Worm (Caenorhabditis elegans) whole organism, young adult: ENCODE results near the gene F42C5.3.
"Not testable (repeated sequence)": the region's sequence is repeated elsewhere in the genome, so short reads cannot be mapped to it uniquely, and the experiment has no call there.

Experiments used
- B0019.2 ChIP-seq: fragments of 200-800 bp; sonication (Bioruptor generic); conservative IDR thresholded peaks from 2 replicates; pipeline ENCODE4 v1.3.6; 2022; ENCODE audit warnings: missing genetic modification reagents, missing genetic modification characterization, missing compliant biosample characterization
- B0035.1 ChIP-seq: sonication (generic microtip); optimal IDR thresholded peaks from 2 replicates; lab custom pipeline; 2016; ENCODE audit warnings: missing genetic modification characterization, mild to moderate bottlenecking, missing compliant biosample characterization, missing genotype, missing genetic modification reagents
- B0261.1 ChIP-seq: sonication (generic microtip); optimal IDR thresholded peaks from 2 replicates; lab custom pipeline; 2016; ENCODE audit warnings: mild to moderate bottlenecking, missing genetic modification characterization, moderate library complexity, missing compliant biosample characterization
- B0336.3 ChIP-seq: fragments of 200-800 bp; sonication (Bioruptor generic); IDR thresholded peaks from 2 replicates; pipeline ENCODE4 v1.3.6; 2022; ENCODE audit warnings: missing genetic modification characterization, missing compliant biosample characterization
- D2030.7 ChIP-seq: fragments of 200-800 bp; sonication (Bioruptor generic); IDR thresholded peaks from 2 replicates; pipeline ENCODE4 v1.3.6; 2022; ENCODE audit warnings: missing genetic modification reagents, missing genetic modification characterization, missing compliant biosample characterization
- F10E7.11 ChIP-seq: sonication (generic microtip); optimal IDR thresholded peaks from 2 replicates; lab custom pipeline; 2017; ENCODE audit warnings: mild to moderate bottlenecking, missing genetic modification characterization, moderate library complexity, missing compliant biosample characterization
- F52B5.7 ChIP-seq: sonication (generic microtip); optimal IDR thresholded peaks from 2 replicates; lab custom pipeline; 2016; ENCODE audit warnings: mild to moderate bottlenecking, missing genetic modification characterization, missing compliant biosample characterization
- Y56A3A.18 ChIP-seq: fragments of 200-800 bp; sonication (Bioruptor generic); IDR thresholded peaks from 2 replicates; pipeline ENCODE4 v1.3.6; 2022; ENCODE audit warnings: missing genetic modification reagents, missing genetic modification characterization, missing compliant biosample characterization
- Y67H2A.10 ChIP-seq: fragments of 200-800 bp; sonication (Bioruptor generic); conservative IDR thresholded peaks from 2 replicates; pipeline ENCODE4 v1.3.6; 2022; ENCODE audit warnings: missing genetic modification reagents, missing genetic modification characterization, missing compliant biosample characterization
- ZK185.1 ChIP-seq: sonication (generic microtip); optimal IDR thresholded peaks from 2 replicates; lab custom pipeline; 2016; ENCODE audit warnings: mild to moderate bottlenecking, missing genetic modification characterization, missing compliant biosample characterization; ENCODE audit not compliant: poor library complexity, severe bottlenecking
- akir-1 ChIP-seq: fragments of 200-800 bp; sonication (Bioruptor generic); optimal IDR thresholded peaks from 2 replicates; lab custom pipeline; 2018; ENCODE audit warnings: mild to moderate bottlenecking, missing genetic modification characterization, moderate library complexity, missing compliant biosample characterization
- aptf-3 ChIP-seq: fragments of 200-800 bp; sonication (Bioruptor generic); IDR thresholded peaks from 2 replicates; pipeline ENCODE4 v1.3.6; 2022; ENCODE audit warnings: missing genetic modification characterization, missing compliant biosample characterization
- cebp-2 ChIP-seq: fragments of 200-800 bp; sonication (Bioruptor generic); IDR thresholded peaks from 2 replicates; pipeline ENCODE4 v1.3.6; 2022; ENCODE audit warnings: missing genetic modification characterization, missing compliant biosample characterization
- ceh-100 ChIP-seq: fragments of 200-800 bp; sonication (Bioruptor generic); IDR thresholded peaks from 2 replicates; pipeline ENCODE4 v1.3.6; 2022; ENCODE audit warnings: missing genetic modification reagents, missing genetic modification characterization, missing compliant biosample characterization
- ceh-91 ChIP-seq: fragments of 200-800 bp; sonication (Bioruptor generic); IDR thresholded peaks from 2 replicates; pipeline ENCODE4 v1.3.6; 2022; ENCODE audit warnings: missing genetic modification reagents, missing genetic modification characterization, missing compliant biosample characterization
- die-1 ChIP-seq: sonication (generic microtip); optimal IDR thresholded peaks from 2 replicates; lab custom pipeline; 2016; ENCODE audit warnings: missing genotype, mild to moderate bottlenecking, missing genetic modification characterization, missing compliant biosample characterization
- egrh-3 ChIP-seq: fragments of 200-800 bp; sonication (Bioruptor generic); IDR thresholded peaks from 2 replicates; pipeline ENCODE4 v1.3.6; 2022; ENCODE audit warnings: missing genetic modification reagents, missing genetic modification characterization, missing compliant biosample characterization
- ekl-4 ChIP-seq: fragments of 200-800 bp; sonication (Bioruptor generic); IDR thresholded peaks from 2 replicates; pipeline ENCODE4 v1.3.6; 2022; ENCODE audit warnings: missing genetic modification reagents, missing genetic modification characterization, missing compliant biosample characterization
- ets-4 ChIP-seq: fragments of 200-800 bp; sonication (Bioruptor generic); optimal IDR thresholded peaks from 2 replicates; lab custom pipeline; 2018; ENCODE audit warnings: mild to moderate bottlenecking, missing genetic modification characterization, missing compliant biosample characterization
- gei-17 ChIP-seq: fragments of 200-800 bp; sonication (Bioruptor generic); optimal IDR thresholded peaks from 2 replicates; lab custom pipeline; 2018; ENCODE audit warnings: mild to moderate bottlenecking, missing genetic modification characterization, missing compliant biosample characterization
- hlh-26 ChIP-seq: fragments of 200-800 bp; sonication (Bioruptor generic); conservative IDR thresholded peaks from 2 replicates; pipeline ENCODE4 v1.3.6; 2022; ENCODE audit warnings: missing genetic modification reagents, missing genetic modification characterization, missing compliant biosample characterization
- hmg-1.2 ChIP-seq: fragments of 200-800 bp; sonication (Bioruptor generic); IDR thresholded peaks from 2 replicates; pipeline ENCODE4 v1.3.6; 2022; ENCODE audit warnings: missing genetic modification reagents, missing genetic modification characterization, missing compliant biosample characterization
- hsf-1 ChIP-seq: fragments of 200-800 bp; sonication (Bioruptor generic); IDR thresholded peaks from 2 replicates; pipeline ENCODE4 v1.3.6; 2022; ENCODE audit warnings: missing genetic modification reagents, missing genetic modification characterization, missing compliant biosample characterization
- let-526 ChIP-seq: fragments of 200-800 bp; sonication (Bioruptor generic); IDR thresholded peaks from 2 replicates; pipeline ENCODE4 v1.3.6; 2022; ENCODE audit warnings: missing genetic modification reagents, missing genetic modification characterization, missing compliant biosample characterization
- lin-35 ChIP-seq, 3 experiments: fragments of 150-350 bp in 2 of 3; sonication (generic microtip) in 1 of 3; optimal IDR thresholded peaks; 2 replicates each; lab custom pipeline; 2014 to 2018; ENCODE audit warnings: missing biosample characterization in 3 of 3, missing genetic modification characterization in 3 of 3, missing genetic modification reagents in 3 of 3
- lin-54 ChIP-seq: fragments of 200-800 bp; sonication (Bioruptor generic); optimal IDR thresholded peaks from 2 replicates; lab custom pipeline; 2018; ENCODE audit warnings: mild to moderate bottlenecking, missing genetic modification characterization, missing compliant biosample characterization
- madf-10 ChIP-seq: sonication (generic microtip); optimal IDR thresholded peaks from 2 replicates; lab custom pipeline; 2016; ENCODE audit warnings: mild to moderate bottlenecking, missing genetic modification characterization, missing compliant biosample characterization
- madf-3 ChIP-seq: fragments of 200-800 bp; sonication (Bioruptor generic); IDR thresholded peaks from 2 replicates; pipeline ENCODE4 v1.3.6; 2022; ENCODE audit warnings: missing genetic modification reagents, missing genetic modification characterization, missing compliant biosample characterization
- nfya-2 ChIP-seq: fragments of 200-800 bp; sonication (Bioruptor generic); IDR thresholded peaks from 2 replicates; pipeline ENCODE4 v1.3.6; 2022; ENCODE audit warnings: missing genetic modification reagents, missing genetic modification characterization, missing compliant biosample characterization
- nhr-80 ChIP-seq: sonication (generic microtip); optimal IDR thresholded peaks from 2 replicates; lab custom pipeline; 2016; ENCODE audit warnings: missing genetic modification characterization, missing compliant biosample characterization
- repo-1 ChIP-seq: sonication (generic microtip); optimal IDR thresholded peaks from 2 replicates; lab custom pipeline; 2017; ENCODE audit warnings: mild to moderate bottlenecking, missing genetic modification characterization, missing compliant biosample characterization
- snpc-1.1 ChIP-seq: sonication (generic microtip); optimal IDR thresholded peaks from 2 replicates; lab custom pipeline; 2017; ENCODE audit warnings: missing genetic modification characterization, mild to moderate bottlenecking, missing compliant biosample characterization, antibody characterized with exemption, moderate library complexity, missing genotype, missing genetic modification reagents; ENCODE audit not compliant: insufficient read depth
- snpc-4 ChIP-seq, 5 experiments: fragments of 150-350 bp in 1 of 5; sonication (generic microtip) in 4 of 5; optimal IDR thresholded peaks; 2 replicates each; lab custom pipeline; 2014 to 2018; ENCODE audit warnings: missing genetic modification characterization in 5 of 5, missing biosample characterization in 3 of 5, antibody characterized with exemption in 2 of 5, mild to moderate bottlenecking in 2 of 5, missing compliant biosample characterization in 2 of 5, missing genotype in 2 of 5, moderate library complexity in 2 of 5, missing genetic modification reagents in 1 of 5
- tbp1 ChIP-seq: fragments of 200-800 bp; sonication (Bioruptor generic); optimal IDR thresholded peaks from 2 replicates; lab custom pipeline; 2018; ENCODE audit warnings: mild to moderate bottlenecking, missing genetic modification characterization, missing compliant biosample characterization
- tlf-1 ChIP-seq: fragments of 200-800 bp; sonication (Bioruptor generic); optimal IDR thresholded peaks from 2 replicates; lab custom pipeline; 2018; ENCODE audit warnings: mild to moderate bottlenecking, missing genetic modification characterization, missing compliant biosample characterization
- xnd-1 ChIP-seq: sonication (generic microtip); optimal IDR thresholded peaks from 2 replicates; lab custom pipeline; 2016; ENCODE audit warnings: missing genotype, missing genetic modification reagents, missing genetic modification characterization, missing compliant biosample characterization
- ztf-25 ChIP-seq: fragments of 200-800 bp; sonication (Bioruptor generic); IDR thresholded peaks from 2 replicates; pipeline ENCODE4 v1.3.6; 2022; ENCODE audit warnings: missing genetic modification reagents, missing genetic modification characterization, missing compliant biosample characterization

Gene F42C5.3

DNA sequence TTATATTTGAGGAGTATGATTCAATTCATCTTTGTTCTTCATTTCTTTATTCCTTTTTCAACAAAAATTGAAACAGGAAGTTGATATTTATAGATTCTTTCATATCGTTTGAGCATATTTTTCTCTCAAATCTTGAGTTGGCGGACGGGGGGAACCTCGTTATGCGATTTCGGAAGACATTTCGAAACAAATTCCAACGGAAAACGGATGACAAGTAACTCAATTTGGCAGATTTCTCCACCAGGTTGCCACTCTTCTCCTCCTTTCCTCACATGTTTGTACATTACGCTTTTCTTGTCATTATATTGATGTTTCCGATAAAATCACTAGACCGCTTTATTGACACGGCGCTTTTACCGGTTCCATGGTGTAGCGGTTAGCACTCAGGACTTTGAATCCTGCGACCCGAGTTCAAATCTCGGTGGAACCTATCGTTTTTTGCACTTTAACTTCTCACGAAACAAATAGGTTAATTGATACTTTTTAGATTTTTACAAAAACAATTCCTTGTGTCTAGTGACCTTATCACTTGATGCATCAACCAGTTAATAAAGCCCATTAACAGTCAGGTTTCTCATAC is 12.3 kb downstream of the F42C5.3 start (continued):
- TF ChIP-seq ceh-100: no peak
- no peak for TF ChIP-seq snpc-1.1
- TF ChIP-seq Y56A3A.18: no peak
- TF ChIP-seq madf-3: no peak
- no peak for TF ChIP-seq ZK185.1 (tag; lab: Kevin White, UChicago)
- peak; percentile 54 for TF ChIP-seq snpc-4 (GFP tag; optimal IDR thresholded peaks at IDR 0.05; lab: Kevin White, UChicago)
- peak in 2 of 4 experiments; percentile 57 to 74 for TF ChIP-seq snpc-4 (tag; optimal IDR thresholded peaks at IDR 0.05; lab: Kevin White, UChicago)
- TF ChIP-seq B0261.1 (tag; lab: Kevin White, UChicago): peak; percentile 63
- TF ChIP-seq madf-10 (tag; lab: Kevin White, UChicago): no peak
- peak; percentile 37 for TF ChIP-seq die-1 (tag; lab: Kevin White, UChicago)
- no peak for TF ChIP-seq ets-4 (GFP tag; lab: Kevin White, UChicago)

DNA sequence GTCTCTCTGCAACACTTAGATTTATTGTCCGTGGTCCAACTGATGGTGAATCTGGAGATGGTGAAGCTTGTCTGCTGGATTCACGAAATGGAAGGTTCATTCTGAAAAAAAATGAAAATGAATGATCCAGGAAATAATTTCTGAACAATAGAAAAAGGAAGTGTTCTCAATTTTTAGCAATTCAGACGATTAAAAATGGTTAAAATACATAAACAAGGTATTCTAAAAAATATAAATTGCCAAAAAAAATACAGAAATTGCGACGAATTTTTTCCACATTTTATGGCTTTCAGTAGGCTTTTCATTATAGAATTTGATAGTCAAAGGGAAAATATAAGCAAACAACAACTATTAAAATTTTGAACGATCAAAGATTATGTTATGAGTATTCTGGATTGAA is 24.2 kb downstream of the F42C5.3 start, which contains the start of gene glb-2:
Gene glb-2, minus strand, starts transcription at position 101 of the 400 bp plus-strand sequence.
- TF ChIP-seq aptf-3 (no peak), tlf-1 (GFP tag; lab: Kevin White, UChicago) (no peak), madf-3 (no peak)

DNA sequence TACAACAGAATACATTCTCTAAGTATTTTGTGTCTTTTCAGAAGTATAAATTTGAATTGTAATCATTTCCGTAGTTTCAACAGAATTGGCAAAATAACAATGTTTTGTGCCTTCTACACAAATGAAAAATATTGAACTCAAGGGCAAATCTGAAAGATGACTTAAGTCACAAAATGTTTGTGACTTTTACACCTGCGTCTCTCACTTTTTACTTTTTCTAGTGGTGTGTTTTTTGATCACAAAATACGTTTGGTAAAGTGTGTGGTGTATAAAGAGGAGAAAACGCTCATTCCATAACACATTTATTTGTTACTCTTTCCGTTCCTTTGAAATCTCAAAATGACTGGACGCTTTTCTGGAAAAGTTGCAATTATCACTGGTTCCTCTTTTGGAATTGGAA is 26.8 kb downstream of the F42C5.3 start, which contains the start of gene C06E4.3:
Gene C06E4.3, plus strand, starts transcription at position 289 of the 400 bp plus-strand sequence.
- TF ChIP-seq cebp-2 (GFP tag; lab: Robert Waterston, UW) (no peak), hlh-26 (GFP tag; lab: Robert Waterston, UW) (no peak)
- TF ChIP-seq, all 124 proteins: peak for 0

DNA sequence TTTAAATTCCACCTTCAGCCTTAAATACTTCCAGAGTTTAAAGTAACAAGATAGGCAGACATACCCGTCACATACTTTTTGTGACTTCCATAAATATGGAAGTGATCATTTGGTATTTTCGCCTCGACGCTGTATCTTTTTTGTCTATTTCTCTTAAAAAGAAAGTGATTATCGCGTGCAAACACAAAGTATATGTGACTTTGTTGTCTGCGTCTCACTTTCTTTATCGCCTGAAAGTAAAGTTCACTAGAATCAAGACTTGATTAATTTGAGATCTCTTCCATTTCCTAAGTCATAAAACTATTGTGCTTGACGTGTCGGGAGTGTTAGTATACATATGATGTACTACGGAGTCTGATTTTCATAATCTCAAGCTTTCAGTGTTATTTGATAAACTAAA is 29.1 kb downstream of the F42C5.3 start, which contains the start of gene C06E4.6:
Gene C06E4.6, minus strand, starts transcription at position 51 of the 400 bp plus-strand sequence.
- no peak for TF ChIP-seq B0019.2 (GFP tag; lab: Robert Waterston, UW)
- peak; percentile 95 for TF ChIP-seq hmg-1.2 (GFP tag; lab: Robert Waterston, UW)
- no peak for TF ChIP-seq B0035.1 (tag; lab: Kevin White, UChicago)
- TF ChIP-seq repo-1 (tag; lab: Kevin White, UChicago): no peak
- no peak for TF ChIP-seq madf-3
- no peak for TF ChIP-seq xnd-1 (tag; lab: Kevin White, UChicago)
- no peak for TF ChIP-seq gei-17 (GFP tag; lab: Kevin White, UChicago)
- no peak for TF ChIP-seq nfya-2 (GFP tag; lab: Robert Waterston, UW)
- no peak for TF ChIP-seq F10E7.11 (tag; lab: Kevin White, UChicago)
- TF ChIP-seq nhr-80 (tag; lab: Kevin White, UChicago): peak; percentile 53
- TF ChIP-seq ets-4 (GFP tag; lab: Kevin White, UChicago): no peak
- no peak for TF ChIP-seq snpc-4 (GFP tag; optimal IDR thresholded peaks at IDR 0.05; lab: Kevin White, UChicago)
- TF ChIP-seq snpc-4 (tag; optimal IDR thresholded peaks at IDR 0.05; lab: Kevin White, UChicago): no peak
- no peak for TF ChIP-seq ceh-91 (GFP tag; lab: Robert Waterston, UW)
- TF ChIP-seq, all 124 proteins: peak for 2

DNA sequence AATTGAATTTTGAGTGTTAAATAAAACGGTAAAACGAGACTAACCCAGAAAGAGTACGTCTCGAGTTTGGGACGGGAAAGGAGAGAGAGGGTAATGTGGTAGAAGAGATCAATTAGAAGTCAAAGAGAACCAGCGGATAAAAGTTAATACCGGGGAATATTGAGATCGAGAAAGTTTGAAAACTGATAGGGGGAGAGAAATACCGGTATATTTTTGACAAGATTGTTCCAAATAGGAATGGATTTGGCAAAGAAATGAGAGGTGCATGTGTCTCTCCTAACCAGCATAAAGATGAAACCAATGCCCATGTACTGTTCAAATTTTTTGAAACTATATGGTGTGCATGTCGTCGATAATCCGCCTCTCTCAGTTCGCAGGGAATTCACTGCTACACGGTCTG is 32.7 kb downstream of the F42C5.3 start, which contains the start of gene C06E4.5:
Gene C06E4.5, plus strand, starts transcription at position 301 of the 400 bp plus-strand sequence.
- TF ChIP-seq let-526 (GFP tag; lab: Robert Waterston, UW); F52B5.7 (tag; lab: Kevin White, UChicago); Y67H2A.10 (GFP tag; lab: Robert Waterston, UW): not testable (repeated sequence)
- TF ChIP-seq, all 124 proteins: peak for 0; not testable (repeated sequence) for 124

DNA sequence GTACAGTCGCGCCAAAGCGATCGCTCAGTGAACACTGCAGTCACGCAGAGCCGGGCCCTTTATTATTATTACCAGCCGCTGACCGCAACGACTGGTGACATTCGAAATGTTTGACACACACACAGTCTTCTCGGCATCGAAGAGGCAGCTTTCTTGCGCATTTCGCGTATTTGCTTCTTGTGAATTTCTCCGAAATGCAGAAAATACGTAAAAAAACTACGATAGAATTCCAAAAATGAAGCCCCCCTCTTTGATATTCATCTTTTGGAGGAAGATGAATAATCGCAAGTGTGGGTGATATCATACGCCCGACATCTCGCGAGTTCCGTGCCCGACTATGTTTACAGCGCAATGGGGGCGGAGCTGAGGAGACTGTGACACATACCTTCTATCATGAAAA is 34.1 kb downstream of the F42C5.3 start:
- TF ChIP-seq snpc-4 (GFP tag; optimal IDR thresholded peaks at IDR 0.05; lab: Kevin White, UChicago) (peak; percentile 85), snpc-4 (tag; optimal IDR thresholded peaks at IDR 0.05; lab: Kevin White, UChicago) (peak; percentile 87 to 95 (median 88)), lin-54 (GFP tag; lab: Kevin White, UChicago) (no peak), akir-1 (GFP tag; lab: Kevin White, UChicago) (no peak), ztf-25 (GFP tag; lab: Robert Waterston, UW) (no peak), lin-35 (GFP tag; optimal IDR thresholded peaks at IDR 0.05; lab: Kevin White, UChicago) (no peak), hsf-1 (GFP tag; lab: Robert Waterston, UW) (0 out of 2 replicates have a peak, but pooled peaks have one; percentile 37), egrh-3 (GFP tag; lab: Robert Waterston, UW) (no peak), tbp1 (GFP tag; lab: Kevin White, UChicago) (peak; percentile 54), snpc-1.1 (peak; percentile 91), ekl-4 (0 out of 2 replicates have a peak, but pooled peaks have one; percentile 27), B0336.3 (GFP tag; lab: Robert Waterston, UW) (peak; percentile 58; the same call in 1 of the 2 replicates), D2030.7 (0 out of 2 replicates have a peak, but pooled peaks have one; percentile 38)
